Worm (Caenorhabditis elegans) whole organism, L2 larva: Measurements from ENCODE around the gene sec-3.
A peak's percentile ranks its signal among the peaks of the same experiment; 100 is the strongest.

Experiments used
- C34F6.9 ChIP-seq: fragments of 150-350 bp; optimal IDR thresholded peaks from 2 replicates; lab custom pipeline; 2014; ENCODE audit warnings: missing biosample characterization, missing genetic modification characterization
- F13H6.1 ChIP-seq: sonication (generic microtip); optimal IDR thresholded peaks from 2 replicates; lab custom pipeline; 2016; ENCODE audit warnings: missing genetic modification characterization, missing compliant biosample characterization
- R02D3.7 ChIP-seq: fragments of 150-350 bp; optimal IDR thresholded peaks from 2 replicates; lab custom pipeline; 2014; ENCODE audit warnings: missing biosample characterization, missing genetic modification characterization
- Y55F3AM.14 ChIP-seq: fragments of 200-800 bp; sonication (Bioruptor generic); optimal IDR thresholded peaks from 2 replicates; lab custom pipeline; 2018; ENCODE audit warnings: mild to moderate bottlenecking, missing genetic modification characterization, missing compliant biosample characterization
- ZK546.5 ChIP-seq: sonication (generic microtip); optimal IDR thresholded peaks from 2 replicates; lab custom pipeline; 2017; ENCODE audit warnings: missing biosample characterization, missing genetic modification characterization
- alr-1 ChIP-seq: fragments of 150-350 bp; optimal IDR thresholded peaks from 2 replicates; lab custom pipeline; 2014; ENCODE audit warnings: missing biosample characterization, missing genetic modification characterization
- aly-2 ChIP-seq: fragments of 150-350 bp; optimal IDR thresholded peaks from 2 replicates; lab custom pipeline; 2014; ENCODE audit warnings: missing biosample characterization, missing genetic modification characterization
- ama-1 ChIP-seq: fragments of 150-350 bp; optimal IDR thresholded peaks from 2 replicates; lab custom pipeline; 2018; ENCODE audit warnings: inconsistent platforms
- blmp-1 ChIP-seq: sonication (generic microtip); optimal IDR thresholded peaks from 2 replicates; lab custom pipeline; 2017; ENCODE audit warnings: missing genetic modification characterization, mild to moderate bottlenecking, missing compliant biosample characterization, antibody characterized with exemption, moderate library complexity; ENCODE audit not compliant: insufficient read depth
- ceh-16 ChIP-seq: fragments of 150-350 bp; optimal IDR thresholded peaks from 2 replicates; lab custom pipeline; 2014; ENCODE audit warnings: missing biosample characterization, missing genetic modification characterization
- ceh-82 ChIP-seq: fragments of 150-350 bp; optimal IDR thresholded peaks from 2 replicates; lab custom pipeline; 2014; ENCODE audit warnings: missing biosample characterization, missing genetic modification characterization
- crh-2 ChIP-seq: sonication (generic microtip); optimal IDR thresholded peaks from 2 replicates; lab custom pipeline; 2017; ENCODE audit warnings: missing biosample characterization, missing genetic modification characterization
- dmd-4 ChIP-seq: sonication (generic microtip); optimal IDR thresholded peaks from 2 replicates; lab custom pipeline; 2017; ENCODE audit warnings: missing biosample characterization, missing genetic modification characterization
- egl-27 ChIP-seq: sonication (generic microtip); optimal IDR thresholded peaks from 3 replicates; lab custom pipeline; 2017; ENCODE audit warnings: missing biosample characterization, missing genetic modification reagents, missing genetic modification characterization
- elt-1 ChIP-seq: fragments of 150-350 bp; optimal IDR thresholded peaks from 2 replicates; lab custom pipeline; 2014; ENCODE audit warnings: missing biosample characterization, missing genetic modification characterization
- elt-3 ChIP-seq: sonication (generic microtip); optimal IDR thresholded peaks from 2 replicates; lab custom pipeline; 2017; ENCODE audit warnings: missing biosample characterization, missing genetic modification characterization
- fos-1 ChIP-seq: fragments of 150-350 bp; optimal IDR thresholded peaks from 2 replicates; lab custom pipeline; 2014; ENCODE audit warnings: missing biosample characterization, missing genetic modification characterization
- gmeb-1 ChIP-seq: fragments of 150-350 bp; optimal IDR thresholded peaks from 2 replicates; lab custom pipeline; 2014; ENCODE audit warnings: missing biosample characterization, missing genetic modification characterization
- lin-11 ChIP-seq: fragments of 150-350 bp; sonication (generic microtip); optimal IDR thresholded peaks from 2 replicates; lab custom pipeline; 2014; ENCODE audit warnings: missing biosample characterization, missing genetic modification characterization, inconsistent platforms, mixed read lengths
- lin-13 ChIP-seq: fragments of 150-350 bp; optimal IDR thresholded peaks from 2 replicates; lab custom pipeline; 2014; ENCODE audit warnings: missing biosample characterization, missing genetic modification reagents, missing genetic modification characterization
- lin-39 ChIP-seq: fragments of 150-350 bp; optimal IDR thresholded peaks from 2 replicates; lab custom pipeline; 2014; ENCODE audit warnings: missing biosample characterization, missing genetic modification reagents, missing genetic modification characterization
- lsy-2 ChIP-seq, 2 experiments: fragments of 150-350 bp in 1 of 2; sonication (generic microtip) in 1 of 2; optimal IDR thresholded peaks; 2 replicates each; lab custom pipeline; 2014 to 2017; ENCODE audit warnings: missing biosample characterization in 2 of 2, missing genetic modification characterization in 2 of 2
- mab-5 ChIP-seq: fragments of 150-350 bp; optimal IDR thresholded peaks from 2 replicates; lab custom pipeline; 2014; ENCODE audit warnings: missing biosample characterization, missing genetic modification characterization
- mbf-1 ChIP-seq: sonication (generic microtip); optimal IDR thresholded peaks from 2 replicates; lab custom pipeline; 2017; ENCODE audit warnings: missing biosample characterization, missing genetic modification characterization
- mdl-1 ChIP-seq, 2 experiments: fragments of 150-350 bp in 1 of 2; sonication (generic microtip) in 1 of 2; optimal IDR thresholded peaks; 2 replicates each; lab custom pipeline; 2017; ENCODE audit warnings: missing biosample characterization in 2 of 2, missing genetic modification characterization in 2 of 2
- nhr-10 ChIP-seq: sonication (generic microtip); optimal IDR thresholded peaks from 2 replicates; lab custom pipeline; 2017; ENCODE audit warnings: missing biosample characterization, missing genetic modification characterization
- nhr-11 ChIP-seq: fragments of 150-350 bp; optimal IDR thresholded peaks from 2 replicates; lab custom pipeline; 2014; ENCODE audit warnings: missing biosample characterization, missing genetic modification characterization
- nhr-12 ChIP-seq: fragments of 150-350 bp; optimal IDR thresholded peaks from 2 replicates; lab custom pipeline; 2014; ENCODE audit warnings: missing biosample characterization, missing genetic modification characterization
- nhr-129 ChIP-seq: fragments of 150-350 bp; optimal IDR thresholded peaks from 2 replicates; lab custom pipeline; 2014; ENCODE audit warnings: missing biosample characterization, missing genetic modification characterization
- nhr-21 ChIP-seq: fragments of 150-350 bp; optimal IDR thresholded peaks from 2 replicates; lab custom pipeline; 2014; ENCODE audit warnings: missing biosample characterization, missing genetic modification characterization
- nhr-23 ChIP-seq: fragments of 150-350 bp; optimal IDR thresholded peaks from 2 replicates; lab custom pipeline; 2014; ENCODE audit warnings: missing biosample characterization, missing genetic modification reagents, missing genetic modification characterization
- nhr-237 ChIP-seq: fragments of 150-350 bp; optimal IDR thresholded peaks from 2 replicates; lab custom pipeline; 2014; ENCODE audit warnings: missing biosample characterization, missing genetic modification characterization
- nhr-25 ChIP-seq: fragments of 150-350 bp; sonication (generic microtip); optimal IDR thresholded peaks from 3 replicates; lab custom pipeline; 2014; ENCODE audit warnings: missing biosample characterization, missing genetic modification characterization
- nhr-6 ChIP-seq: fragments of 150-350 bp; optimal IDR thresholded peaks from 2 replicates; lab custom pipeline; 2014; ENCODE audit warnings: missing biosample characterization, missing genetic modification characterization
- nhr-77 ChIP-seq: fragments of 150-350 bp; optimal IDR thresholded peaks from 2 replicates; lab custom pipeline; 2014; ENCODE audit warnings: missing biosample characterization, missing genetic modification characterization
- peb-1 ChIP-seq: fragments of 150-350 bp; optimal IDR thresholded peaks from 2 replicates; lab custom pipeline; 2014; ENCODE audit warnings: missing biosample characterization, missing genetic modification characterization
- sem-4 ChIP-seq: fragments of 150-350 bp; optimal IDR thresholded peaks from 2 replicates; lab custom pipeline; 2014; ENCODE audit warnings: missing biosample characterization, missing genetic modification reagents, missing genetic modification characterization
- skn-1 ChIP-seq: sonication (generic microtip); optimal IDR thresholded peaks from 2 replicates; lab custom pipeline; 2017; ENCODE audit warnings: missing biosample characterization, missing genetic modification characterization
- sma-3 ChIP-seq: sonication (generic microtip); optimal IDR thresholded peaks from 2 replicates; lab custom pipeline; 2016; ENCODE audit warnings: missing genetic modification reagents, missing genetic modification characterization, missing compliant biosample characterization
- sma-9 ChIP-seq, 2 experiments: fragments of 150-350 bp in 1 of 2; sonication (generic microtip) in 1 of 2; optimal IDR thresholded peaks; 2 replicates each; lab custom pipeline; 2014 to 2016; ENCODE audit warnings: missing genetic modification characterization in 2 of 2, mild to moderate bottlenecking in 1 of 2, missing biosample characterization in 1 of 2, missing compliant biosample characterization in 1 of 2, missing genetic modification reagents in 1 of 2, moderate library complexity in 1 of 2
- snpc-4 ChIP-seq: fragments of 150-350 bp; optimal IDR thresholded peaks from 2 replicates; lab custom pipeline; 2014; ENCODE audit warnings: missing biosample characterization, missing genetic modification characterization
- unc-39 ChIP-seq: fragments of 150-350 bp; optimal IDR thresholded peaks from 2 replicates; lab custom pipeline; 2014; ENCODE audit warnings: missing biosample characterization, missing genetic modification characterization
- unc-55 ChIP-seq: fragments of 150-350 bp; sonication (generic microtip); optimal IDR thresholded peaks from 3 replicates; lab custom pipeline; 2014; ENCODE audit warnings: missing biosample characterization, missing genetic modification reagents, missing genetic modification characterization
- unc-62 ChIP-seq: fragments of 150-350 bp; optimal IDR thresholded peaks from 2 replicates; lab custom pipeline; 2014; ENCODE audit warnings: missing biosample characterization, missing genetic modification reagents, missing genetic modification characterization
- zag-1 ChIP-seq: fragments of 150-350 bp; optimal IDR thresholded peaks from 2 replicates; lab custom pipeline; 2014; ENCODE audit warnings: missing biosample characterization, missing genetic modification characterization
- ztf-1 ChIP-seq: fragments of 200-800 bp; sonication (Bioruptor generic); conservative IDR thresholded peaks from 2 replicates; pipeline ENCODE4 v1.3.6; 2022; ENCODE audit warnings: missing genetic modification characterization, missing compliant biosample characterization
- ztf-11 ChIP-seq: sonication (generic microtip); optimal IDR thresholded peaks from 2 replicates; lab custom pipeline; 2017; ENCODE audit warnings: missing biosample characterization, missing genetic modification characterization
- ztf-4 ChIP-seq: fragments of 150-350 bp; optimal IDR thresholded peaks from 2 replicates; lab custom pipeline; 2014; ENCODE audit warnings: missing biosample characterization, missing genetic modification characterization

Gene sec-3

DNA sequence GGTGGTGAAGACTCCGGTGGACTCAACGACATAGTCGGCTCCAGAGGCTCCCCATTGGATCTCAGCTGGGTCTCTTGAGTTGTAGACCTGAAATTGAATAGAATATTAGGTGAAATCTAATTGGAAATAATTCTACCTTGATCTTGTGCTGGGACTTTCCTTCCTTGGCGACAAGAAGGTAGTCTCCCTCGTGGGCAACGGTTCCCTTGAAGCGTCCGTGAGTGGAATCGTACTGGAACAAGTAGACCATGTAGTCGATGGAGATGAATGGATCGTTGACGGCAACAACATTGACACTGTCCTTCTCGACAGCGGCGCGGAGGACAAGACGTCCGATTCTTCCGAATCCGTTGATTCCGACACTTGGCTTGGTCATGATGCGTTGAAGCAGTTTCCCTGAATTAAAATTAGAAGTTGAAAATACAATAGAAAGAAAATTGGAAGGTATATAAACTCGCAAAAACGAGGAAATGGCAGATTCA, 13.3 kb upstream of the sec-3 start, which contains the start of gene gpd-3:
gpd-3 (minus strand) TSS at position 396 of the 482 bp plus-strand sequence.
- TF ChIP-seq crh-2 (tag; lab: Kevin White, UChicago), result peak; percentile 37
- peak; percentile 75 for TF ChIP-seq ztf-4 (tag; lab: Kevin White, UChicago)
- TF ChIP-seq sma-9 (GFP tag; optimal IDR thresholded peaks at IDR 0.05; lab: Kevin White, UChicago), result peak; percentile 20
- TF ChIP-seq sma-9 (tag; optimal IDR thresholded peaks at IDR 0.05; lab: Kevin White, UChicago), result no peak
- peak; percentile 73 for TF ChIP-seq ama-1
- TF ChIP-seq C34F6.9 (tag; lab: Kevin White, UChicago), result no peak
- TF ChIP-seq peb-1 (tag; lab: Kevin White, UChicago), result no peak
- TF ChIP-seq mdl-1 (tag; optimal IDR thresholded peaks at IDR 0.05; lab: Kevin White, UChicago), result no peak
- peak in 1 of 2 experiments; percentile 33 for TF ChIP-seq lsy-2 (tag; optimal IDR thresholded peaks at IDR 0.05; lab: Kevin White, UChicago)
- peak; percentile 39 for TF ChIP-seq gmeb-1 (tag; lab: Kevin White, UChicago)
- no peak for TF ChIP-seq mbf-1
- TF ChIP-seq sma-3 (GFP tag; lab: Kevin White, UChicago), result peak; percentile 17
- no peak for TF ChIP-seq lin-39 (tag; lab: Kevin White, UChicago)
- TF ChIP-seq nhr-129 (tag; lab: Kevin White, UChicago), result peak; percentile 13

DNA sequence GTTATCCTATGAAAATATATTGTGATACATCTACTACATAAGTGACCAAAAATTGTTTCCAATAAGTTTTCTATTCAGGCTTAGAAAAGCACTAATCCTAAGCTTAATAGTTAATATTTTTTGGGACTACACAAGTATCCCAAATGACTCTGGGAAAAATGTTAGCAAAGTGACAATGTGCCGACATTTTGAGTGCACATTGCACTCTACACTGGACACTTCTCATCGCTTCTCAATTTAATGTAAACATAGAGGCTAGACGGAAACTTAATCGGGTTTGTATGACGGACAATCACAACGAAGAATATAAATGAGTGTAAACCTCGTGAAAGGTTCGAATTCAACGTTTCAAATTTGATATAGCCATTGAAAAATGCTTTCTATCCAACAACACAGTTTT, 12.0 kb upstream of the sec-3 start:
- TF ChIP-seq gmeb-1 (tag; lab: Kevin White, UChicago) (no peak), nhr-12 (tag; lab: Kevin White, UChicago) (no peak), peb-1 (tag; lab: Kevin White, UChicago) (no peak), skn-1 (tag; lab: Kevin White, UChicago) (no peak), unc-55 (GFP tag; lab: Kevin White, UChicago) (peak; percentile 15), lin-39 (tag; lab: Kevin White, UChicago) (no peak), blmp-1 (tag; lab: Kevin White, UChicago) (peak; percentile 23), ztf-4 (tag; lab: Kevin White, UChicago) (peak; percentile 70), R02D3.7 (tag; lab: Kevin White, UChicago) (no peak), nhr-21 (tag; lab: Kevin White, UChicago) (peak; percentile 58), elt-1 (tag; lab: Kevin White, UChicago) (no peak), ztf-1 (no peak), ZK546.5 (tag; lab: Kevin White, UChicago) (no peak), elt-3 (tag; lab: Kevin White, UChicago) (no peak), snpc-4 (tag; lab: Kevin White, UChicago) (peak; percentile 21), fos-1 (no peak), mab-5 (tag; lab: Kevin White, UChicago) (no peak), nhr-77 (tag; lab: Kevin White, UChicago) (no peak), lin-11 (tag; lab: Kevin White, UChicago) (no peak), crh-2 (tag; lab: Kevin White, UChicago) (peak; percentile 67), mdl-1 (tag; optimal IDR thresholded peaks at IDR 0.05; lab: Kevin White, UChicago) (no peak), nhr-237 (tag; lab: Kevin White, UChicago) (no peak), ceh-82 (tag; lab: Kevin White, UChicago) (no peak), ztf-11 (tag; lab: Kevin White, UChicago) (no peak), unc-39 (no peak), lsy-2 (tag; optimal IDR thresholded peaks at IDR 0.05; lab: Kevin White, UChicago) (peak in 1 of 2 experiments; percentile 42), nhr-25 (tag; lab: Kevin White, UChicago) (peak; percentile 61), mbf-1 (no peak), nhr-6 (tag; lab: Kevin White, UChicago) (peak; percentile 60), zag-1 (tag; lab: Kevin White, UChicago) (no peak), sma-9 (GFP tag; optimal IDR thresholded peaks at IDR 0.05; lab: Kevin White, UChicago) (peak; percentile 80), sma-9 (tag; optimal IDR thresholded peaks at IDR 0.05; lab: Kevin White, UChicago) (no peak), egl-27 (peak; percentile 15), nhr-23 (tag; lab: Kevin White, UChicago) (no peak), nhr-10 (tag; lab: Kevin White, UChicago) (no peak), unc-62 (GFP tag; lab: Kevin White, UChicago) (no peak), sma-3 (GFP tag; lab: Kevin White, UChicago) (peak; percentile 71), dmd-4 (tag; lab: Kevin White, UChicago) (no peak), Y55F3AM.14 (no peak), sem-4 (peak; percentile 13), nhr-129 (tag; lab: Kevin White, UChicago) (peak; percentile 87), F13H6.1 (peak; percentile 45), lin-13 (GFP tag; lab: Kevin White, UChicago) (peak; percentile 74), ama-1 (peak; percentile 95), ceh-16 (no peak), C34F6.9 (tag; lab: Kevin White, UChicago) (no peak), aly-2 (no peak), alr-1 (tag; lab: Kevin White, UChicago) (no peak), nhr-11 (tag; lab: Kevin White, UChicago) (peak; percentile 74)
